Fruit fly (Drosophila melanogaster) whole organism, pupa: ENCODE measurements around the gene Chchd2.
A peak's percentile ranks its signal among the peaks of the same experiment; 100 is the strongest.

Experiments
- CG10348 ChIP-seq: fragments of 200-800 bp; sonication (Bioruptor generic); IDR thresholded peaks from 2 replicates; pipeline ENCODE4 v1.3.6; 2022; ENCODE audit warnings: missing biosample characterization, missing genetic modification characterization
- CG12605 ChIP-seq: fragments of 200-800 bp; sonication (Bioruptor generic); IDR thresholded peaks from 2 replicates; pipeline ENCODE4 v1.3.6; 2022; ENCODE audit warnings: missing biosample characterization, missing genetic modification characterization
- CG13204 ChIP-seq: fragments of 200-800 bp; sonication (Bioruptor generic); optimal IDR thresholded peaks from 2 replicates; lab custom pipeline; 2018; ENCODE audit warnings: missing biosample characterization, mild to moderate bottlenecking, missing genetic modification characterization, moderate library complexity
- CG14655 ChIP-seq: fragments of 200-800 bp; sonication (Bioruptor generic); optimal IDR thresholded peaks from 3 replicates; lab custom pipeline; 2017; ENCODE audit warnings: mild to moderate bottlenecking, missing biosample characterization, missing genetic modification reagents, missing genetic modification characterization
- CG15710 ChIP-seq: fragments of 200-800 bp; sonication (Bioruptor generic); optimal IDR thresholded peaks from 2 replicates; lab custom pipeline; 2018; ENCODE audit warnings: missing biosample characterization, mild to moderate bottlenecking, missing genetic modification characterization, moderate library complexity
- CG17806 ChIP-seq: fragments of 200-800 bp; sonication (Bioruptor generic); optimal IDR thresholded peaks from 2 replicates; lab custom pipeline; 2018; ENCODE audit warnings: missing biosample characterization, mild to moderate bottlenecking, missing genetic modification characterization, moderate library complexity
- CG32121 ChIP-seq: fragments of 200-800 bp; sonication (Bioruptor generic); IDR thresholded peaks from 2 replicates; pipeline ENCODE4 v1.3.6; 2022; ENCODE audit warnings: missing biosample characterization, missing genetic modification characterization
- CG34367 ChIP-seq: fragments of 200-800 bp; sonication (Bioruptor generic); optimal IDR thresholded peaks from 2 replicates; lab custom pipeline; 2018; ENCODE audit warnings: missing biosample characterization, mild to moderate bottlenecking, missing genetic modification characterization
- CG4496 ChIP-seq: fragments of 200-800 bp; sonication (Bioruptor generic); IDR thresholded peaks from 3 replicates; pipeline ENCODE4 v1.3.6; 2022; ENCODE audit warnings: missing biosample characterization, missing genetic modification characterization
- CG8159 ChIP-seq: fragments of 200-800 bp; sonication (Bioruptor generic); optimal IDR thresholded peaks from 3 replicates; lab custom pipeline; 2018; ENCODE audit warnings: missing biosample characterization, mild to moderate bottlenecking, missing genetic modification characterization, moderate library complexity
- CG8301 ChIP-seq: fragments of 200-800 bp; sonication (Bioruptor generic); optimal IDR thresholded peaks from 2 replicates; lab custom pipeline; 2018; ENCODE audit warnings: missing biosample characterization, mild to moderate bottlenecking, missing genetic modification characterization
- CG9948 ChIP-seq: fragments of 200-800 bp; sonication (Bioruptor generic); optimal IDR thresholded peaks from 2 replicates; lab custom pipeline; 2018; ENCODE audit warnings: missing biosample characterization, mild to moderate bottlenecking, missing genetic modification characterization, moderate library complexity
- D1 ChIP-seq: fragments of 200-800 bp; sonication (Bioruptor generic); optimal IDR thresholded peaks from 2 replicates; lab custom pipeline; 2018; ENCODE audit warnings: missing biosample characterization, mild to moderate bottlenecking, missing genetic modification characterization, moderate library complexity
- EcR ChIP-seq: fragments of 200-800 bp; sonication (Bioruptor generic); optimal IDR thresholded peaks from 3 replicates; lab custom pipeline; 2019; ENCODE audit warnings: missing biosample characterization, missing genetic modification characterization, mild to moderate bottlenecking, moderate library complexity, missing genetic modification reagents
- Ets98B ChIP-seq: fragments of 200-800 bp; sonication (Bioruptor generic); IDR thresholded peaks from 2 replicates; pipeline ENCODE4 v1.3.6; 2022; ENCODE audit warnings: missing biosample characterization, missing genetic modification characterization
- Pif1A ChIP-seq: fragments of 200-800 bp; sonication (Bioruptor generic); optimal IDR thresholded peaks from 3 replicates; lab custom pipeline; 2016; ENCODE audit warnings: missing biosample characterization, missing genetic modification characterization
- Pif1B ChIP-seq: fragments of 200-800 bp; sonication (Bioruptor generic); optimal IDR thresholded peaks from 3 replicates; lab custom pipeline; 2016; ENCODE audit warnings: missing biosample characterization, missing genetic modification characterization
- Snoo ChIP-seq: fragments of 200-800 bp; sonication (Bioruptor generic); optimal IDR thresholded peaks from 3 replicates; lab custom pipeline; 2017; ENCODE audit warnings: missing biosample characterization, mild to moderate bottlenecking, missing genetic modification characterization, inconsistent platforms
- fd96Ca ChIP-seq: fragments of 200-800 bp; sonication (Bioruptor generic); IDR thresholded peaks from 3 replicates; pipeline ENCODE4 v1.3.6; 2022; ENCODE audit warnings: missing biosample characterization, missing genetic modification characterization
- gl ChIP-seq: fragments of 200-800 bp; sonication (Bioruptor generic); optimal IDR thresholded peaks from 2 replicates; lab custom pipeline; 2018; ENCODE audit warnings: missing biosample characterization, mild to moderate bottlenecking, missing genetic modification characterization
- rn ChIP-seq: fragments of 200-800 bp; sonication (Bioruptor generic); IDR thresholded peaks from 2 replicates; pipeline ENCODE4 v1.3.6; 2022; ENCODE audit warnings: missing biosample characterization, missing genetic modification characterization

Chchd2 gene

DNA sequence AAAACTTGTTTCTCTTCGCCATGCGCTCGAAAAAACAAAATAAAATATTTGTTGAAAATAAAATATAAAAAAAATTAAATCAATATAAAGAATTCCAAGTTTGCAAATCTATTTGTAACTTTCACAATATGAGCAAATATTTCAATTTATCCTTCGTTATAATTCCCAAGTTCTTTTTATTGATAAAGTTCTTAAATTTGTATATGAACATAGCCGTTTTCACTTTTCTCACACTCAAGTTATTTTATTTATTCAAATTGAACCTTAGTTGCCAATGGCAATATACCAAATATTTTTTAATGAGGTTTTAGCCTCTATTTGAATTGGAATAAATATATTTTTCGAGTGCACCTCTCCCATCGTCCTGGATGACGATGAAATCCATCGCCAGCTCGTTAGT lies 16.1 kb upstream of the Chchd2 start:
- TF ChIP-seq CG15710 (tag; lab: Kevin White, UChicago), result no peak
- no peak for TF ChIP-seq CG17806
- no peak for TF ChIP-seq gl (tag; lab: Kevin White, UChicago)
- no peak for TF ChIP-seq Pif1A (GFP tag; lab: Kevin White, UChicago)
- no peak for TF ChIP-seq D1
- no peak for TF ChIP-seq EcR
- TF ChIP-seq fd96Ca, result no peak
- no peak for TF ChIP-seq CG14655 (GFP tag; lab: Kevin White, UChicago)
- TF ChIP-seq CG8159 (tag; lab: Kevin White, UChicago), result no peak
- TF ChIP-seq CG9948 (tag; lab: Kevin White, UChicago), result no peak
- no peak for TF ChIP-seq CG8301 (tag; lab: Kevin White, UChicago)
- no peak for TF ChIP-seq Pif1B (GFP tag; lab: Kevin White, UChicago)

DNA sequence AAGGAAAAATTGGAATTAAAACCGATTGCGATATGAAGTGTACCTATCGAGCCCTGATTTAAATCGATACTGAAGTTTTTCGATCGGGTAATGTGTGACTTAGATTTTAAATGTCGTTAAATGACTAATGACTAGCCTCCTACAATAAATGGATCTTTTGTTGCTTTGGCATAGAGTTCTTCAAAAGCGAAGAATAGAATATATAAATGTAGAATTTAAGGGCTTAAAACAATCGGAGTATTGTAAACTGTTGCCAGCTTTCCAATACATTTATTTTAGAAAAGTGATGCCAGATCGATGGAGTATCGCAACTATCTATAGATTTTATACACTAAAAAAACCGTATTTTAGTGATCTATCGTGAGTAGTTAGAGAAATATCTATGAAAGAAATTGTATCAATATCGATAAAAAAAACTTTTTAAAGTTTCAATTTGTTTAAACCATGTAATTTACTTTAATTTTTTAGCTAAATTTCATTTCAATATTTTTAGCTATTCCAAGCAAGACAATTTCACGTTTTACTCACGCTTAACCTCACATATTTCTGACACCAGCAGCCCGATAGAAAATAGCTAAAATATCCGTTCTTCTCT lies 5.8 kb upstream of the Chchd2 start, which contains the start of the genes mei-217 and mei-218:
Gene mei-217 (minus strand): TSS at position 51 of the 595 bp plus-strand sequence.
Gene mei-218 (minus strand): TSS at position 51 of the 595 bp plus-strand sequence.
- no peak for TF ChIP-seq CG10348
- no peak for TF ChIP-seq CG8159 (tag; lab: Kevin White, UChicago)
- no peak for TF ChIP-seq CG9948 (tag; lab: Kevin White, UChicago)
- TF ChIP-seq CG15710 (tag; lab: Kevin White, UChicago), result no peak
- TF ChIP-seq, all 21 proteins: peak for 0

DNA sequence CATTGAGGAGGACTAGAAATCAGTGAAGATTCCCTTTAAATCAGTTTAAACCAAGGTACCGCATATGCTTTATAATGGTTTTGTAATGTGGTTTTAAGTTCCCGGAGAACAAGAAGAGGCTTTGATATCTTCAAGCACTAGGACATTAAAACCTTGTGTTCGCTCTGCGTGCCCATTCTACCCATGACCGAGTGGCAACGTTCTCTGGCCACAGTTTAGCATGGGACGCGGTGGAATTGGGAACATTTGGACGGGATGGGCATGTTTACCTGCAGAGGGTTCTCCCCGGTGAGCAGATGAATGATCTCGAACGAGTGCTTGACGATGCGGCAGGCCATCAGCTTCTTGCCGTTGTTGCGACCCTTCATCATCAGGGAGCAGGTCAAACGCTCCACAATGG lies 2.3 kb upstream of the Chchd2 start:
- TF ChIP-seq EcR (no peak), CG8301 (tag; lab: Kevin White, UChicago) (no peak), CG15710 (tag; lab: Kevin White, UChicago) (no peak), Ets98B (GFP tag; lab: Robert Waterston, UW) (no peak), CG32121 (GFP tag; lab: Robert Waterston, UW) (no peak), Snoo (tag; lab: Kevin White, UChicago) (no peak), CG13204 (GFP tag; lab: Kevin White, UChicago) (no peak), CG4496 (GFP tag; lab: Robert Waterston, UW) (no peak), CG14655 (GFP tag; lab: Kevin White, UChicago) (no peak), gl (tag; lab: Kevin White, UChicago) (no peak), CG17806 (no peak), Pif1A (GFP tag; lab: Kevin White, UChicago) (no peak)

DNA sequence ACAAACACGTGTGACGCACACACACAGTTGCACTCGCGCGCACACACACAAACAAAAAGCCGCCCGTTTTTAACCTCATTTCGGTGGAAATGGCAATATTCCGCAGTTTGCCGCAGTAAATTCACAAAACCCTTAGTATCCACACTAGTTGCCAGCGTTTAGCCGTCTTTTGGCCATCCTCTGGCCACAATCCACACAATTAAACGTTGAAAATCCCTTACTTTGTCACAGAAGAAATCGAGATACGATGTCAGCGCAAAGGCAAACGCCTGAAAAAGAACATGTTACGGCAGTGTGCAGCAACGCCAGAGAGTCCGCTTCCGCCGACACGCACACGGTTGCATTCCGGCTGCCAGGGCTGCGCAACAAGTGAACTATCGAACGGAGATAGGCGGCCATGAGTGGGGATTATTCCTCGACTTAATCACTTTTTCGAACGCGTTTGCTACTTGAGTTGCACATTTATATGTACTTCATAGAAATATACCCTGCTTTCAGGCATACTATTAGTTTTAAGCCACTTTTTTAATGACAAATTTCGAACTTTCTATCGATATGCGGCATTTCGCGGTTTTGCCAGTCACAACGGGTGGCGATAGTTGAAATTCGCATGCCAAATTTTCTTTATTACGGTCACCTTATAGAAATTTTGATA lies 691 bp upstream of the Chchd2 start, which contains the start of gene RpS5a:
Gene RpS5a (minus strand): TSS at position 282 of the 655 bp plus-strand sequence.
- TF ChIP-seq rn (GFP tag; lab: Robert Waterston, UW), result 0 out of 2 replicates have a peak, but pooled peaks have one; percentile 32
- TF ChIP-seq CG4496 (GFP tag; lab: Robert Waterston, UW), result peak; percentile 80
- peak; percentile 86 for TF ChIP-seq Snoo (tag; lab: Kevin White, UChicago)
- peak; percentile 29 for TF ChIP-seq CG8159 (tag; lab: Kevin White, UChicago)
- TF ChIP-seq fd96Ca, result peak; percentile 60; the same call in 1 of the 3 replicates
- no peak for TF ChIP-seq CG32121 (GFP tag; lab: Robert Waterston, UW)
- TF ChIP-seq Pif1B (GFP tag; lab: Kevin White, UChicago), result peak; percentile 60
- no peak for TF ChIP-seq CG14655 (GFP tag; lab: Kevin White, UChicago)
- peak; percentile 69 for TF ChIP-seq CG34367 (tag; lab: Kevin White, UChicago)
- TF ChIP-seq EcR, result no peak
- peak; percentile 55 for TF ChIP-seq gl (tag; lab: Kevin White, UChicago)
- peak; percentile 62 for TF ChIP-seq CG15710 (tag; lab: Kevin White, UChicago)
- peak; percentile 14 for TF ChIP-seq CG17806
- TF ChIP-seq CG8301 (tag; lab: Kevin White, UChicago), result peak; percentile 25
- peak; percentile 50; the same call in 1 of the 2 replicates for TF ChIP-seq CG12605 (GFP tag; lab: Robert Waterston, UW)
- TF ChIP-seq Ets98B (GFP tag; lab: Robert Waterston, UW), result peak; percentile 64
- no peak for TF ChIP-seq D1
- TF ChIP-seq CG9948 (tag; lab: Kevin White, UChicago), result peak; percentile 16
- peak; percentile 66 for TF ChIP-seq Pif1A (GFP tag; lab: Kevin White, UChicago)
- TF ChIP-seq CG13204 (GFP tag; lab: Kevin White, UChicago), result no peak
- TF ChIP-seq CG10348, result no peak

DNA sequence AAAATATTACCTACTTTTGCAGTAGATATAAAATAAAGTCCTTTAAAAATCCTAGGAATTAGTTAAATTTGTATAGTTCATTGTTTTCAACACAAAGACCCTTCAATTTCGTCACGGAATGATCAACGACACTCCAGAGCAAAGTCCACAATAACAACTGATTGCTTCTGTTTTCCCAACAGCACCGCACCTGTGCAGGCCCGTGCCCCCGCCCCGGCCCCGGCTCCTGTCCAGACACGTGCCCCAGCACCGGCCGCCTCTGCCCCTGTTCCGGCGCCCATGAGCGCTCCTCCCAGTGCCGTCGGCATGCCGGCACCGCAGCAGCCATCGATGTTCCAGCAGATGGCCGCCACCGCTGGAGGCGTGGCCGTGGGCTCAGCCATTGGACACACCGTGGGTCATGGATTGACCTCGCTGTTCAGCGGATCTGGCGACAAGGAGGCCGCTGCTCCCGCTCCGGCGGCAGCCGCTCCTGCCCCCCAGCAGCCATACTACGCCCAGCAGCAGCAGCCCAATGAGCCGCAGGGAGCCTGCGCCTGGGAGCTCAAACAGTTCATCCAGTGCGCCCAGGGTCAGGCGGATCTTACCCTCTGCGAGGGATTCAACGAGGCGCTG lies 958 bp downstream of the Chchd2 start:
- TF ChIP-seq CG32121 (GFP tag; lab: Robert Waterston, UW) (no peak), CG10348 (no peak), gl (tag; lab: Kevin White, UChicago) (peak; percentile 46), CG12605 (GFP tag; lab: Robert Waterston, UW) (peak; percentile 25; the same call in 1 of the 2 replicates), Pif1B (GFP tag; lab: Kevin White, UChicago) (no peak), EcR (no peak), CG4496 (GFP tag; lab: Robert Waterston, UW) (peak; percentile 22; the same call in 1 of the 3 replicates), CG8301 (tag; lab: Kevin White, UChicago) (no peak), CG13204 (GFP tag; lab: Kevin White, UChicago) (peak; percentile 48), Snoo (tag; lab: Kevin White, UChicago) (peak; percentile 4)
